Fruit fly (Drosophila melanogaster) whole organism, embryonic: Measurements from ENCODE around the gene CG14229.

Experiments used
- Antp ChIP-seq: fragments of 200-800 bp; sonication (Bioruptor generic); optimal IDR thresholded peaks from 3 replicates; lab custom pipeline; 2016; ENCODE audit warnings: missing biosample characterization, missing genetic modification characterization
- Asciz ChIP-seq: fragments of 200-800 bp; sonication (Bioruptor generic); optimal IDR thresholded peaks from 2 replicates; lab custom pipeline; 2017; ENCODE audit warnings: missing biosample characterization, mild to moderate bottlenecking, missing genetic modification characterization, missing genetic modification reagents
- CG10274 ChIP-seq: fragments of 200-800 bp; sonication (Bioruptor generic); optimal IDR thresholded peaks from 3 replicates; lab custom pipeline; 2017; ENCODE audit warnings: missing biosample characterization, mild to moderate bottlenecking, missing genetic modification characterization
- CG11085 ChIP-seq: fragments of 200-800 bp; sonication (Bioruptor generic); IDR thresholded peaks from 2 replicates; pipeline ENCODE4 v1.3.6; 2022; ENCODE audit warnings: missing biosample characterization, missing genetic modification characterization
- CG11695 ChIP-seq: fragments of 200-800 bp; sonication (Bioruptor generic); IDR thresholded peaks from 3 replicates; pipeline ENCODE4 v1.3.6; 2022; ENCODE audit warnings: missing biosample characterization, missing genetic modification characterization
- CG12071 ChIP-seq: fragments of 200-800 bp; sonication (Bioruptor generic); optimal IDR thresholded peaks from 3 replicates; lab custom pipeline; 2018; ENCODE audit warnings: missing biosample characterization, mild to moderate bottlenecking, missing genetic modification characterization
- CG12219 ChIP-seq: fragments of 200-800 bp; sonication (Bioruptor generic); optimal IDR thresholded peaks from 3 replicates; lab custom pipeline; 2018; ENCODE audit warnings: missing biosample characterization, mild to moderate bottlenecking, missing genetic modification characterization
- CG13775 ChIP-seq: fragments of 200-800 bp; sonication (Bioruptor generic); optimal IDR thresholded peaks from 3 replicates; lab custom pipeline; 2017; ENCODE audit warnings: missing biosample characterization, mild to moderate bottlenecking, missing genetic modification characterization
- CG14050 ChIP-seq: fragments of 200-800 bp; sonication (Bioruptor generic); IDR thresholded peaks from 3 replicates; pipeline ENCODE4 v1.3.6; 2022; ENCODE audit warnings: missing biosample characterization, missing genetic modification characterization
- CG16815 ChIP-seq: fragments of 200-800 bp; sonication (Bioruptor generic); optimal IDR thresholded peaks from 3 replicates; lab custom pipeline; 2017; ENCODE audit warnings: missing biosample characterization, mild to moderate bottlenecking, missing genetic modification characterization
- CG1832 ChIP-seq: fragments of 200-800 bp; sonication (Bioruptor generic); optimal IDR thresholded peaks from 2 replicates; lab custom pipeline; 2017; ENCODE audit warnings: missing biosample characterization, mild to moderate bottlenecking, missing genetic modification characterization, inconsistent platforms
- CG18619 ChIP-seq: fragments of 200-800 bp; sonication (Bioruptor generic); optimal IDR thresholded peaks from 3 replicates; lab custom pipeline; 2017; ENCODE audit warnings: missing biosample characterization, mild to moderate bottlenecking, missing genetic modification characterization
- CG30403 ChIP-seq: fragments of 200-800 bp; sonication (Bioruptor generic); optimal IDR thresholded peaks from 3 replicates; lab custom pipeline; 2016; ENCODE audit warnings: missing biosample characterization, missing genetic modification characterization
- CG3281 ChIP-seq: fragments of 200-800 bp; sonication (Bioruptor generic); optimal IDR thresholded peaks from 3 replicates; lab custom pipeline; 2017; ENCODE audit warnings: missing biosample characterization, mild to moderate bottlenecking, missing genetic modification characterization
- CG4282 ChIP-seq: fragments of 200-800 bp; sonication (Bioruptor generic); optimal IDR thresholded peaks from 2 replicates; lab custom pipeline; 2016; ENCODE audit warnings: missing biosample characterization, missing genetic modification characterization
- CG4328 ChIP-seq: fragments of 200-800 bp; sonication (Bioruptor generic); optimal IDR thresholded peaks from 3 replicates; lab custom pipeline; 2017; ENCODE audit warnings: missing biosample characterization, missing genetic modification reagents, missing genetic modification characterization
- CG4404 ChIP-seq: fragments of 200-800 bp; sonication (Bioruptor generic); IDR thresholded peaks from 2 replicates; pipeline ENCODE4 v1.3.6; 2022; ENCODE audit warnings: missing biosample characterization, missing genetic modification characterization
- CG4854 ChIP-seq: fragments of 200-800 bp; sonication (Bioruptor generic); optimal IDR thresholded peaks from 2 replicates; lab custom pipeline; 2016; ENCODE audit warnings: missing biosample characterization, missing genetic modification characterization, inconsistent platforms
- CG6654 ChIP-seq: fragments of 200-800 bp; sonication (Bioruptor generic); optimal IDR thresholded peaks from 2 replicates; lab custom pipeline; 2017; ENCODE audit warnings: missing biosample characterization, mild to moderate bottlenecking, missing genetic modification characterization
- CG7271 ChIP-seq: fragments of 200-800 bp; sonication (Bioruptor generic); optimal IDR thresholded peaks from 2 replicates; lab custom pipeline; 2018; ENCODE audit warnings: missing biosample characterization, mild to moderate bottlenecking, missing genetic modification characterization, moderate library complexity
- CG7372 ChIP-seq: fragments of 200-800 bp; sonication (Bioruptor generic); IDR thresholded peaks from 2 replicates; pipeline ENCODE4 v1.3.6; 2022; ENCODE audit warnings: missing biosample characterization, missing genetic modification characterization
- CG8359 ChIP-seq: fragments of 200-800 bp; sonication (Bioruptor generic); optimal IDR thresholded peaks from 2 replicates; lab custom pipeline; 2017; ENCODE audit warnings: missing biosample characterization, mild to moderate bottlenecking, missing genetic modification characterization, borderline replicate concordance
- CG9817 ChIP-seq: fragments of 200-800 bp; sonication (Bioruptor generic); optimal IDR thresholded peaks from 2 replicates; lab custom pipeline; 2018; ENCODE audit warnings: missing biosample characterization, mild to moderate bottlenecking, missing genetic modification characterization, moderate library complexity
- CHES-1-like ChIP-seq: fragments of 200-800 bp; sonication (Bioruptor generic); optimal IDR thresholded peaks from 2 replicates; lab custom pipeline; 2016; ENCODE audit warnings: missing biosample characterization, missing genetic modification characterization
- Dip3 ChIP-seq: fragments of 200-800 bp; sonication (Bioruptor generic); optimal IDR thresholded peaks from 3 replicates; lab custom pipeline; 2016; ENCODE audit warnings: missing biosample characterization, missing genetic modification characterization
- Drgx ChIP-seq: fragments of 200-800 bp; sonication (Bioruptor generic); IDR thresholded peaks from 2 replicates; pipeline ENCODE4 v1.3.6; 2022; ENCODE audit warnings: missing biosample characterization, missing genetic modification characterization
- E2f1 ChIP-seq: fragments of 200-800 bp; sonication (Bioruptor generic); IDR thresholded peaks from 2 replicates; pipeline ENCODE4 v1.3.6; 2022; ENCODE audit warnings: missing biosample characterization, missing genetic modification characterization
- GATAe ChIP-seq: fragments of 200-800 bp; sonication (Bioruptor generic); conservative IDR thresholded peaks from 2 replicates; pipeline ENCODE4 v1.3.6; 2022; ENCODE audit warnings: missing biosample characterization, missing genetic modification characterization
- Hr51 ChIP-seq, 2 experiments: fragments of 200-800 bp; sonication (Bioruptor generic); optimal IDR thresholded peaks; 2 replicates in 1 of 2; 3 replicates in 1 of 2; lab custom pipeline; 2016 to 2018; ENCODE audit warnings: missing biosample characterization in 2 of 2, missing genetic modification characterization in 2 of 2, mild to moderate bottlenecking in 1 of 2, moderate library complexity in 1 of 2
- Hr78 ChIP-seq, 2 experiments: fragments of 200-800 bp in 1 of 2; fragments of >200 bp in 1 of 2; sonication (Bioruptor generic) in 1 of 2; optimal IDR thresholded peaks; 2 replicates each; lab custom pipeline; 2017 to 2019; ENCODE audit warnings: missing biosample characterization in 2 of 2, missing genetic modification characterization in 2 of 2, mild to moderate bottlenecking in 1 of 2, moderate library complexity in 1 of 2
- Mad ChIP-seq: fragments of 200-800 bp; sonication (Bioruptor generic); optimal IDR thresholded peaks from 2 replicates; lab custom pipeline; 2016; ENCODE audit warnings: missing biosample characterization, missing genetic modification characterization
- NC2α ChIP-seq: fragments of 200-800 bp; sonication (Bioruptor generic); optimal IDR thresholded peaks from 2 replicates; lab custom pipeline; 2016; ENCODE audit warnings: missing biosample characterization, missing genetic modification characterization
- Rfx ChIP-seq: fragments of 200-800 bp; sonication (Bioruptor generic); IDR thresholded peaks from 2 replicates; pipeline ENCODE4 v1.3.6; 2022; ENCODE audit warnings: missing biosample characterization, missing genetic modification characterization
- ab ChIP-seq: fragments of 200-800 bp; sonication (Bioruptor generic); optimal IDR thresholded peaks from 2 replicates; lab custom pipeline; 2016; ENCODE audit warnings: missing biosample characterization, missing genetic modification characterization
- az2 ChIP-seq: fragments of 200-800 bp; sonication (Bioruptor generic); optimal IDR thresholded peaks from 3 replicates; lab custom pipeline; 2016; ENCODE audit warnings: missing biosample characterization, missing genetic modification characterization
- cg ChIP-seq: fragments of 200-800 bp; sonication (Bioruptor generic); optimal IDR thresholded peaks from 3 replicates; lab custom pipeline; 2019; ENCODE audit warnings: missing biosample characterization, mild to moderate bottlenecking, missing genetic modification characterization, moderate library complexity
- gcm ChIP-seq: fragments of 200-800 bp; sonication (Bioruptor generic); optimal IDR thresholded peaks from 2 replicates; lab custom pipeline; 2019; ENCODE audit warnings: missing biosample characterization, mild to moderate bottlenecking, missing genetic modification characterization, moderate library complexity
- grau ChIP-seq: fragments of 200-800 bp; optimal IDR thresholded peaks from 3 replicates; lab custom pipeline; 2019; ENCODE audit warnings: missing biosample characterization, mild to moderate bottlenecking, missing genetic modification characterization, moderate library complexity
- ind ChIP-seq: fragments of 200-800 bp; sonication (Bioruptor generic); optimal IDR thresholded peaks from 3 replicates; lab custom pipeline; 2016; ENCODE audit warnings: missing biosample characterization, missing genetic modification characterization
- kah ChIP-seq: fragments of 200-800 bp; sonication (Bioruptor generic); optimal IDR thresholded peaks from 2 replicates; lab custom pipeline; 2018; ENCODE audit warnings: missing biosample characterization, mild to moderate bottlenecking, missing genetic modification characterization
- kni ChIP-seq: fragments of 200-800 bp; sonication (Bioruptor generic); optimal IDR thresholded peaks from 3 replicates; lab custom pipeline; 2017; ENCODE audit warnings: mild to moderate bottlenecking, missing biosample characterization, missing genetic modification reagents, missing genetic modification characterization
- mirr ChIP-seq: fragments of 200-800 bp; sonication (Bioruptor generic); optimal IDR thresholded peaks from 3 replicates; lab custom pipeline; 2018; ENCODE audit warnings: missing biosample characterization, mild to moderate bottlenecking, missing genetic modification characterization
- nerfin-1 ChIP-seq: fragments of 200-800 bp; sonication (Bioruptor generic); optimal IDR thresholded peaks from 3 replicates; lab custom pipeline; 2019; ENCODE audit warnings: missing biosample characterization, mild to moderate bottlenecking, missing genetic modification characterization, moderate library complexity
- nerfin-2 ChIP-seq: fragments of 200-800 bp; sonication (Bioruptor generic); IDR thresholded peaks from 2 replicates; pipeline ENCODE4 v1.3.6; 2022; ENCODE audit warnings: missing biosample characterization, missing genetic modification characterization; ENCODE audit not compliant: partially characterized antibody
- p53 ChIP-seq: fragments of 200-800 bp; sonication (Bioruptor generic); optimal IDR thresholded peaks from 2 replicates; lab custom pipeline; 2016; ENCODE audit warnings: missing biosample characterization, missing genetic modification characterization
- ranshi ChIP-seq: fragments of 200-800 bp; sonication (Bioruptor generic); IDR thresholded peaks from 2 replicates; pipeline ENCODE4 v1.3.6; 2022; ENCODE audit warnings: missing biosample characterization, missing genetic modification characterization
- rib ChIP-seq: fragments of 200-800 bp; sonication (Bioruptor generic); IDR thresholded peaks from 2 replicates; pipeline ENCODE4 v1.3.6; 2022; ENCODE audit warnings: missing biosample characterization, missing genetic modification characterization
- sisA ChIP-seq: fragments of 200-800 bp; sonication (Bioruptor generic); IDR thresholded peaks from 2 replicates; pipeline ENCODE4 v1.3.6; 2022; ENCODE audit warnings: missing biosample characterization, missing genetic modification characterization
- so ChIP-seq: fragments of 200-800 bp; sonication (Bioruptor generic); IDR thresholded peaks from 3 replicates; pipeline ENCODE4 v1.3.6; 2022; ENCODE audit warnings: missing biosample characterization, missing genetic modification characterization
- sr ChIP-seq: fragments of 200-800 bp; sonication (Bioruptor generic); IDR thresholded peaks from 3 replicates; pipeline ENCODE4 v1.3.6; 2022; ENCODE audit warnings: missing biosample characterization, missing genetic modification characterization
- vvl ChIP-seq: fragments of 200-800 bp; sonication (Bioruptor generic); IDR thresholded peaks from 2 replicates; pipeline ENCODE4 v1.3.6; 2022; ENCODE audit warnings: missing biosample characterization, missing genetic modification characterization

CG14229 gene

dm6 chrX:19645873-19646541 is 49.0 kb downstream of the CG14229 start, which contains the start of gene Arp10 (continued):
- TF ChIP-seq CG13775 (GFP tag; lab: Kevin White, UChicago) (no peak), CG9817 (tag; lab: Kevin White, UChicago) (no peak), Antp (GFP tag; lab: Kevin White, UChicago) (peak; percentile 0), Dip3 (GFP tag; lab: Kevin White, UChicago) (no peak), CHES-1-like (peak; percentile 32), az2 (no peak), Hr51 (GFP tag; optimal IDR thresholded peaks at IDR 0.05; lab: Kevin White, UChicago) (no peak), sr (GFP tag; lab: Robert Waterston, UW) (no peak), CG8359 (no peak), kah (GFP tag; lab: Kevin White, UChicago) (no peak), CG11695 (no peak), sisA (GFP tag; lab: Robert Waterston, UW) (no peak), CG14050 (GFP tag; lab: Robert Waterston, UW) (no peak), GATAe (GFP tag; lab: Robert Waterston, UW) (no peak), cg (GFP tag; lab: Kevin White, UChicago) (no peak), kni (GFP tag; lab: Kevin White, UChicago) (no peak), gcm (no peak), CG4404 (GFP tag; lab: Robert Waterston, UW) (no peak), CG18619 (GFP tag; lab: Kevin White, UChicago) (no peak), CG7372 (GFP tag; lab: Robert Waterston, UW) (no peak), CG30403 (peak; percentile 23), CG4282 (GFP tag; lab: Kevin White, UChicago) (no peak), CG10274 (no peak), Asciz (GFP tag; lab: Kevin White, UChicago) (no peak), CG4854 (no peak), CG12071 (GFP tag; lab: Kevin White, UChicago) (no peak), Rfx (GFP tag; lab: Robert Waterston, UW) (0 out of 2 replicates have a peak, but pooled peaks have one; percentile 16), grau (tag; lab: Kevin White, UChicago) (peak; percentile 46), ind (GFP tag; lab: Kevin White, UChicago) (peak; percentile 0), Drgx (GFP tag; lab: Robert Waterston, UW) (no peak), CG12219 (no peak), CG6654 (GFP tag; lab: Kevin White, UChicago) (no peak), CG3281 (no peak), rib (GFP tag; lab: Robert Waterston, UW) (no peak), CG1832 (GFP tag; lab: Kevin White, UChicago) (no peak), Hr78 (GFP tag; optimal IDR thresholded peaks at IDR 0.05; lab: Kevin White, UChicago) (no peak), ranshi (GFP tag; lab: Robert Waterston, UW) (no peak), ab (GFP tag; lab: Kevin White, UChicago) (no peak), CG16815 (no peak), so (GFP tag; lab: Robert Waterston, UW) (no peak), NC2α (GFP tag; lab: Kevin White, UChicago) (no peak), CG7271 (no peak), mirr (GFP tag; lab: Kevin White, UChicago) (no peak), CG4328 (no peak), Mad (GFP tag; lab: Kevin White, UChicago) (no peak), nerfin-2 (no peak), nerfin-1 (tag; lab: Kevin White, UChicago) (no peak), E2f1 (GFP tag; lab: Robert Waterston, UW) (no peak), CG11085 (no peak), p53 (GFP tag; lab: Kevin White, UChicago) (no peak), vvl (no peak)
